Fruit fly (Drosophila melanogaster): ENCODE results near the gene Gbeta13F.

Gbeta13F gene

dm6 chrX:15835393-15835792 is 24.5 kb upstream of the Gbeta13F start, which contains the start of gene Chc:
TSS of gene Chc (minus strand) at chrX:15835490.
- TF ChIP-seq Myc (optimal IDR thresholded peaks at IDR 0.05) (no peak), ttk (optimal IDR thresholded peaks at IDR 0.05) (no peak), insv (optimal IDR thresholded peaks at IDR 0.05) (no peak), psq (optimal IDR thresholded peaks at IDR 0.05) (no peak), h (optimal IDR thresholded peaks at IDR 0.05) (no peak), Sin3A (optimal IDR thresholded peaks at IDR 0.05) (no peak)

DNA sequence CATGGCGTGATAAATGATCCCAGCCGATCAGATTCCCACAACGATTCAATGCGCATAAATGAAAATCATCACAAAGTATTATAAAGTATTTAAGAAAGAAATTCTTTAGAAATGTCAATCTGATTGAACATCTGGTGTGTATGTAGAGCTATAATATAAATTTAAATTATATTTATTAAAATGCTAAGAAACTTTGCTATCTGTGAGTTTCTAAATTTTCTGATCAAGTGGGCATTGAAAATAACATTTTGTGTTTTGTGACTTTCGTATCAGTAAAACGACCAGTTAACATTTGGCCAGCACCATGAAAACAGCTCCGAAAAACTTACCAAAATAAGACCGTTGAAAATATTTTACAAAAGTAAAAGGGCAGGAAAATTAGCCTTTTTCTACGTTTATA is 22.4 kb upstream of the Gbeta13F start, which contains the start of gene CG8565:
TSS of gene CG8565 (plus strand) at position 301 of the 400 bp plus-strand sequence.
- TF ChIP-seq ttk (optimal IDR thresholded peaks at IDR 0.05) (no peak), insv (optimal IDR thresholded peaks at IDR 0.05) (no peak), psq (optimal IDR thresholded peaks at IDR 0.05) (no peak), Sin3A (optimal IDR thresholded peaks at IDR 0.05) (no peak), Myc (optimal IDR thresholded peaks at IDR 0.05) (no peak)

DNA sequence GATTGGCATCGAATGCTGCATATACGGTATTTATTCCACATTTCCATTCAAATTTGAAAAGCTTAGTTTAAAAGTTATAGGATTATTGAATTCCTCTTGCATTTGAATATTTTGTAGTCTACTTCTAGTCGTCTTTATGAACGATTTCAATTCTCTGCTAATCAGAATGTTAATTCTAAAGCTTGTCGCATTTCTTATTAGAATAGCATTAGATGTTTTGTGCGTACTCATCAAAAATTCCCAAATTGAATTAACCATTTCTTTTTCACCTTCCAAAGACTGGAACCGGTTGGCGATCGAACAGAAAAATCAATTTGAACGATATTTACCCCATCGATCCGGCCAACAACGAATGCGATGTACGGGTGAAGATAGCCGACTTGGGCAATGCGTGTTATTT is 19.9 kb upstream of the Gbeta13F start:
- no peak for TF ChIP-seq insv (optimal IDR thresholded peaks at IDR 0.05)

DNA sequence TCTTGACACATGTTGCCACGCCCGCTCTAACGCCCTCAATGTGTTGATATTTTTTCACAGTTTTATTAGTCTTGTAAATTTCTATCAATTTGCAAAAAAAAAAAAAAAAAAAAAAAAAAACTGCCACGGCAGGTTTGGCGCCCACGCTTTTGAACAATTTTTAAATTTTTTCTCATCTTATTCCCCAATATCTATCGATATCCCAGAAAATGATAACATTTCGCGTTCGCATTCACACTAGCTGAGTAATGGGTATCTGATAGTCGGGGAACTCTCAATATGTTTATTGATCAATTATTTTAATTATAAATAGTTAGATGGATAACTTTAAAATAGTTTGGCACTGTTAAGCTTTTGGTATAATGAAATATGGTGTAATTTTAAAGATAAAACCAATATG is 18.6 kb upstream of the Gbeta13F start:
- TF ChIP-seq insv (optimal IDR thresholded peaks at IDR 0.05), result no peak
- TF ChIP-seq psq (optimal IDR thresholded peaks at IDR 0.05), result no peak
- TF ChIP-seq Myc (optimal IDR thresholded peaks at IDR 0.05), result no peak
- no peak for TF ChIP-seq ttk (optimal IDR thresholded peaks at IDR 0.05)
- no peak for TF ChIP-seq Sin3A (optimal IDR thresholded peaks at IDR 0.05)
- no peak for TF ChIP-seq h (optimal IDR thresholded peaks at IDR 0.05)

- TF ChIP-seq Myc (optimal IDR thresholded peaks at IDR 0.05) (no peak), h (optimal IDR thresholded peaks at IDR 0.05) (no peak), insv (optimal IDR thresholded peaks at IDR 0.05) (no peak)
These were observed 15.8 kb upstream of the Gbeta13F start, which contains the start of the genes ArgRS and CG8578 for dm6 chrX:15844139-15844538. TSS of gene ArgRS (minus strand) at chrX:15844145. TSS of gene CG8578 (plus strand) at chrX:15844476.

- TF ChIP-seq psq (optimal IDR thresholded peaks at IDR 0.05) (no peak), Sin3A (optimal IDR thresholded peaks at IDR 0.05) (no peak), ttk (optimal IDR thresholded peaks at IDR 0.05) (no peak), Myc (optimal IDR thresholded peaks at IDR 0.05) (no peak), insv (optimal IDR thresholded peaks at IDR 0.05) (no peak), h (optimal IDR thresholded peaks at IDR 0.05) (no peak)
These were observed 10.9 kb upstream of the Gbeta13F start, which contains the start of gene sun for dm6 chrX:15849021-15849420. TSS of gene sun (minus strand) at chrX:15849258.

dm6 chrX:15852815-15853542 is 6.9 kb upstream of the Gbeta13F start, which contains the start of the genes UBL3 and CG15914:
TSS of gene UBL3 (minus strand) at chrX:15853175.
TSS of gene CG15914 (plus strand) at chrX:15853421.
- TF ChIP-seq Sin3A (optimal IDR thresholded peaks at IDR 0.05) (no peak), Myc (optimal IDR thresholded peaks at IDR 0.05) (no peak), ttk (optimal IDR thresholded peaks at IDR 0.05) (no peak), h (optimal IDR thresholded peaks at IDR 0.05) (no peak), psq (optimal IDR thresholded peaks at IDR 0.05) (no peak), insv (optimal IDR thresholded peaks at IDR 0.05) (no peak)

DNA sequence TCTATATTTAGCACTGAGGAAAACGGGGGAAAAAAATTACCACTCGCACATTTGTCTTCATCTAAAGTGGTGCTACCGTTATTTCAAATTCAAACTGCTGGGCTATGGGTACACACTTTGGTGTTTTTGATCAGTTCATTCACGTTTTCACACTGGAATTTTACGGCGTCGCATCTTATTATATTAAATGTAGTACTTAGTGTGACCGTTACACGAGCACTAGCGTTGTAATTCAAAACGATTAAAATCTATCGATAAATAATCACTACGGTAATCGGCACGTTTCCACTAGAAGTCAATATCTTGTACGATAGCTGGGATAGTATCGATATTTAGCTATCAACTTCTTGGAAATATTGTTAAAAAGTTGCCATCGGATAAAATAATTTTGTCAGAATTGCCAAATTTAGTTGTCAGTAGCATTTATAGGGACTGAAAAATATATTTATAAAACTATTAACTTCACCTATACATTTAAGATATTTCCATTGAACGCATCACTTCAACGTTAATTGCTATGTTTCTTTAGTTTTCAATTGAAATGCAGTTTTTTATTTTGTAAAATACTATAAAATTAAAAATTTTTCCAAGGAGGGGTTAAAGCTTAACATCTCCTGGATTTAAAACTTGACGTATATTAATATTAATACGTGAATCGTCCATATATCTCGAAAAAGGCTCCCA is 2.2 kb upstream of the Gbeta13F start, which contains the start of the genes CG46440 and Myb:
TSS of gene CG46440 (minus strand) at position 223 of the 684 bp plus-strand sequence.
TSS of gene Myb (minus strand) at position 223 of the 684 bp plus-strand sequence.
- no peak for TF ChIP-seq ttk (optimal IDR thresholded peaks at IDR 0.05)
- no peak for TF ChIP-seq h (optimal IDR thresholded peaks at IDR 0.05)
- TF ChIP-seq psq (optimal IDR thresholded peaks at IDR 0.05), result no peak
- TF ChIP-seq Myc (optimal IDR thresholded peaks at IDR 0.05), result no peak
- TF ChIP-seq insv (optimal IDR thresholded peaks at IDR 0.05), result no peak
- TF ChIP-seq Sin3A (optimal IDR thresholded peaks at IDR 0.05), result no peak

DNA sequence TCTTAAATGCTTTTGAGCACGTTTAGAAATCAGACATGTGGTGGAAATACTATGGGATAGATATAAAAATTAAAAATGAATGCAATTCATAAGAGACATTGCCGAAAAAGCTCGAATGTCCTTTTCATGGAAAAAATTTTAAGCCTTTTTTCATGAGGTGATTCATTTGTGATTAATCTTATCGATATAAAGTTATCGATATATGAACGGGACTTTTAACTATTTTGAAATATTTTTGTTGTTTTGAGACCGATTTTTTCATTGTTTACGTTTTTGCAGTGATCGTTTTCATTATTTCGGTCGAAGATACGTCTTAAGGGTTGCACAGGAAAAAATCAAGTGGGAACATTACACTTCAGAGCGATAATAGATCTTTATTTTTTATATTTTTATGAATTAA is 528 bp upstream of the Gbeta13F start, which contains the start of gene AlkB:
TSS of gene AlkB (minus strand) at position 101 of the 400 bp plus-strand sequence.
- TF ChIP-seq Sin3A (optimal IDR thresholded peaks at IDR 0.05) (no peak), insv (optimal IDR thresholded peaks at IDR 0.05) (no peak), h (optimal IDR thresholded peaks at IDR 0.05) (no peak), Myc (optimal IDR thresholded peaks at IDR 0.05) (no peak), psq (optimal IDR thresholded peaks at IDR 0.05) (no peak), ttk (optimal IDR thresholded peaks at IDR 0.05) (no peak)

dm6 chrX:15860479-15860878 is 564 bp downstream of the Gbeta13F start:
- TF ChIP-seq ttk (optimal IDR thresholded peaks at IDR 0.05), result no peak
- TF ChIP-seq Sin3A (optimal IDR thresholded peaks at IDR 0.05), result no peak
- TF ChIP-seq insv (optimal IDR thresholded peaks at IDR 0.05), result no peak
- TF ChIP-seq h (optimal IDR thresholded peaks at IDR 0.05), result no peak
- no peak for TF ChIP-seq Myc (optimal IDR thresholded peaks at IDR 0.05)
- no peak for TF ChIP-seq psq (optimal IDR thresholded peaks at IDR 0.05)

dm6 chrX:15866032-15866431 is 6.1 kb downstream of the Gbeta13F start:
- TF ChIP-seq insv (optimal IDR thresholded peaks at IDR 0.05) (no peak), ttk (optimal IDR thresholded peaks at IDR 0.05) (no peak)

DNA sequence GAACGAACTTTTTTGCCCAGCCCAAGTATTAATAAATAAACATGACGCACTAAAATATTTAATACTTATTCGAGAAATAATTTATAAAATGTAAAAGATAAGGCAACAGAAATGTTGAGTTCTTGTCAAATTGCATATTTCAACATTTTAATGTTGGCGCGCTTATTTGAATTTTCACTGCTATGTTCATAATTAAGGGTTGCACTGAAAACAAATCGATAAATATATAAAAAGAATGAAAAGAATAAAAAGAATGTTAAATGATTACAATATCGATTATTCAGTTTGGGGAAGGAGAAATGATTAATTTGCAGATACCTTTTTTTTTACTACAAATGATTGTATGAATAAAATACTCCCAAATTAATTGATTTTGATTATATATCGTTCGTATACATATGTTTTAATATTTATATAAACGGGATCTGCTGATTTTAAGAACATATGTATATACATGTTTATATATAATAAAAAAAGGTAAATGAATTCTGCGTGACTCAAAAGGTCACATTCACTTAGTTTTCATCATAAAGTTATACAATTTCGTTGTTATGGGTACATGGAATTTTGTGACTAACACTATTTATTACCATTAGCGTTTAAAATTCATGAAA is 7.0 kb downstream of the Gbeta13F start:
- TF ChIP-seq ttk (optimal IDR thresholded peaks at IDR 0.05) (no peak), Myc (optimal IDR thresholded peaks at IDR 0.05) (no peak), Sin3A (optimal IDR thresholded peaks at IDR 0.05) (no peak), h (optimal IDR thresholded peaks at IDR 0.05) (no peak), psq (optimal IDR thresholded peaks at IDR 0.05) (no peak), insv (optimal IDR thresholded peaks at IDR 0.05) (no peak)

All from Kc167 (cell line).